Fruit fly (Drosophila melanogaster): ENCODE results near the gene pzg.

The pzg gene

DNA sequence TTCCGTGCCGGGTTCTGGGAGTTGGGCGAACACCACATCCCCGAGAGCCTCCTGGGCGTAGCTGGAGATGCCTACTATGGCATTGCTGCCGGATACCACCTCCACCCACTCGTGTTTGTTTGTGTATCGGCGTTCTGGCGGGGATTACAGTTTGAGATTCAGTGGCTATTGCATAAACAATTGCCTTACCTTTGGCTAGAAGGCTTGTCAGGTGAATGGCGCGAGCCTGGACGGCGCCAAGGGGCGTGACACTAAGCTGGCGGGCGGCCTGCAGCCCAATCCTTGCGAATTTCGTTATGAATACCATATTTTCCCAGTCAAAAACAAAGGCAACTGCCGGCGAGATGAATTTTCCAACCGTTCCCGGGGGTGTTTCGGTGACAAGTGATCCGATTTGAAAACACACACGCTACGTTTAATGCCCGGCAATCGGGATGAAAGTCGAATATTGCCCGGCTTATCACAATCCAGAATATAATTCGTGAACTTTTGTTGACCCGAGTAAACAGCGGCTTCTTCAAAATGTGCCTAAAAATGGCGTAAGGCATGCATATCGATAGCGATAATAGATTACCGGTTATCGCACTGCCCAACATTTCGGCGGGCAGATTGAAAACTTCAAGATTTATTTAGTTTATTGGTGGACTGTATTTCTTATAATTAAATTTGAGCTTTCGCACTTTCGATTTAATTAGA, 4.8 kb upstream of the pzg start, which contains the start of gene ppl:
Gene ppl (minus strand): TSS at position 511 of the 696 bp plus-strand sequence.
- peak in 1 of 2 experiments; percentile 18 for TF ChIP-seq CTCF (optimal IDR thresholded peaks at IDR 0.05)
- TF ChIP-seq CG8478 (optimal IDR thresholded peaks at IDR 0.05), result no peak

DNA sequence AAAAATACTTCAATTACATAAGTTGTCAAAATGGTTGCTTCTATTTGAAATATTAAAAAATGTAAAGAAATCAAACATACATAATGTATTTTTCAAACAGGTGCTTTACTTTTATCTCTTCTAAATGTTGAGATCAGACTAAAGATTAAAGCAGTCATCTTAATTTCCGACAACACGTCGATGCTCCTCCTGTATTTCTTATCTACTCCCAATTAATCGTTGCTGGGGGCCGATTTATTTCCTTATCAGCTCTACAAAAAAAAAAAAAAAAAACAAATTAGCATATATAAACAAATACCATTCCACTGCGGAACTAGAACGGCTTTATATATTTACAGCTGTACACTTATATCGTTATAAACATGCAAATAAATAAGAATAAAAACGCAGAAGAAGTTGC, 4.2 kb upstream of the pzg start:
- TF ChIP-seq CG8478 (optimal IDR thresholded peaks at IDR 0.05) (no peak), CTCF (optimal IDR thresholded peaks at IDR 0.05) (no peak)

DNA sequence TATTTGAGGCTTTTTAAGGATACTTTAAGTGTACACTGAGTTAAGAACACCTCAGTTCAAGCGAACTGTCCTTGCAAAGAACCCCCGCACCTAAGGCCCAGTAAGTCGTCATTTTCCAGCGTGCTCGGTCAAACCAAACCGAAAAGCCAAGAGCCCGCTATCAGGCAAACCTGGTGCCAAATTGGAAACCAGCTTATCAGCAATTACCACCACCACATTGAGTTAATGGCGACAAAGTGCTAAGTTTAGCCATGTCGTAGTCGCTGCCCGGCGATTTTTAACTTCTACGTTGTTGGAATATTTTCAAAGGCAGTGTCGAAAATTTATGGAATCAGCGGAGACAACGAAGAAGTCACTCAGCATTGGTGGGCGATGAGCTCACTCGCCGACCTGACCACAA, 3.2 kb upstream of the pzg start:
- TF ChIP-seq CTCF (optimal IDR thresholded peaks at IDR 0.05) (no peak), CG8478 (optimal IDR thresholded peaks at IDR 0.05) (no peak)

DNA sequence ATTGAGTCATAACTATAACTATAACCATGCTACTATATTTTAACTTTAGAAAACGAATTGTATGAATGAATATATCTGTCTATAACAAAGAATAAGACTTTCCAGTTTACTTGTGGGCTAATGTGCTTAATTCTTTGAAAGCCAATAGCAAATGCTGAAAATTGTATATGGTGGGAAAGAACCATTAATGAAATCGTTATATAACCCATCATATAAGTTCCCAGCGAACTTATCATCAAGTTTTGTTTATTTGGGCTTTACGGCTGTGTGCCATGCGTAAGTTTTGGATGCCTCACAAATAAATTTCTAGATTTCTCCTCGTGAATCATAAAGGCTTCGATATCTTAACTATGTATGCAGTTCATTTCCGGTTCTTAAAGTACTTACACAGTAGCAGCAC, 2.1 kb upstream of the pzg start:
- TF ChIP-seq CTCF (optimal IDR thresholded peaks at IDR 0.05) (no peak), CG8478 (optimal IDR thresholded peaks at IDR 0.05) (no peak)

DNA sequence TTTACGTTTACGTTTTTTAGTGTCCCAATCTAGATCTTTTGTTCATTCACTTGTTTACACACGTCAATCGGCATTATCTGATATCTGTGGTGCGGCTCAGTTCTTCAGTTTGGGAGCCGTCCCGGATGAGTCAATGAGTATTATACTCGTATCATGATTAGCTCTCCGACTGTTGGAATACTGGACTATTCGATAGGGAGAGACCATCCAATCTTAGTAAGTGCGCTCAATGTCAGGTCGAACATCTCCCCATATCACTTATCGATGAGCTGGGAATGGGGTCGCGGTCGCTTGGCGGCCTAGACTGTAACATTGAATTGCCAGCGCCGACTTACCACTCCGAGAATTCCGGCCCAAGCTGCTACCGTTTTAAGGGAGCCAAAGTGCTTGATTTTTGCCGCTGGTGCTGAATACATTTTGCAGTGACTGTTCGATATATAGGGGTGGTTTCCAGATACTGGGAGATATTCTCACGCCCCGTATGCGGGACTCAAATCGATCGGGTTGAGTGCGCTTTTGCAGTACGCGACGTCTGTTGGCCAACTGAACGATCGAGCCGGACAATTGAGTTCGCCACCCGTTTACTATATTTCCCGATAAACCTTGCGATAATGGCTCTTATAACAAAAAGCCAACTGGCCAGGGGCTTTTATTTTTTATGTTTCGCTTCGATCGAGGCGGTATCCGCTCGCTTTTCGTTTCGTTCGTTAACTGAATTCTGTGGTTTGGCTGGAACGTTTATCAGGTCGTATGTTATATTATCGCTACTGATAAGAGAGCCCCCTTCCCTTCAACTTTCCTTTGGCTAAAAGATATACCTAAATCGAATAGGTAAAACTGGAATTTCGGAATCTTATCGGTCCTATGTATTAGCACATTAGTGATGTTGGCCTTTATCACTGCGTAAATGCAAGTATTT, 920 bp upstream of the pzg start:
- TF ChIP-seq CG8478 (optimal IDR thresholded peaks at IDR 0.05) (no peak), CTCF (optimal IDR thresholded peaks at IDR 0.05) (no peak)

DNA sequence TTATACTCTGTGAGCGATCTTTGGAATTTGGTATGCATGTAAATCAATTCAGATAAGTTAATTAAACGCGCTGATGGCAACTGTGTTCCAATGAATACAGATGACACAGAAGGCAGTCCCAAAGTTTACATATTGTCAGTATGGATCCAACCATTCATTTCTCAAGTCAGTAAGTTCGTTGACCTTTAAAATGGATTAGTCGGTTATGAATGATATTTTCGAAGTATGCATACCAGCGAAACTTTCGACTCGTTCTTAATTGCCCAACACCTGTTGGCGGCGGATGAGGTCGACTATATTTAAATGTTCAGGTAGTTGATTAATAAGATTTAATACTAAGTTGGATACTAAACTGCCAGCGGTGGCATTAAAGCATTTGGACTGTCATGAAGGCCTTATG, 4.4 kb downstream of the pzg start:
- no peak for TF ChIP-seq CG8478 (optimal IDR thresholded peaks at IDR 0.05)
- TF ChIP-seq CTCF (optimal IDR thresholded peaks at IDR 0.05), result no peak

DNA sequence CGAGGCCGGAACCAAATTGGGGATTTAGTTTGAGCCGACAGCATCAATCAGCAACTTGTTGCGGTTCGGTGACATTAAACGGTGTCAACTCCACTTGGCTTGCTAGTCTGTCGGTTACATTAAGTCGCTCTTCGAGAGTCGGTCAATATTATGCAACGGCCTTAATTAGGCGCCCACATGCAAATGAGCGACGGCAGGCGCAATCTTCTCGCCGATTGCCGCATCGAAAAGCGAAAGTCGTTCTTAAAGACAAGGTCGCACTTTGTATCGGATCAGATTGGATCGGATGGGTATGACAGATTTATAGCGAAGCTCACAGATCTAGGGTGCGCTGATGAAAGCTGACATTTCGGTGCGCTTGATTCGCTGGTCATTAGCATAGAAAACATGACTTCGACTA, 5.2 kb downstream of the pzg start:
- TF ChIP-seq CTCF (optimal IDR thresholded peaks at IDR 0.05) (no peak), CG8478 (optimal IDR thresholded peaks at IDR 0.05) (no peak)

DNA sequence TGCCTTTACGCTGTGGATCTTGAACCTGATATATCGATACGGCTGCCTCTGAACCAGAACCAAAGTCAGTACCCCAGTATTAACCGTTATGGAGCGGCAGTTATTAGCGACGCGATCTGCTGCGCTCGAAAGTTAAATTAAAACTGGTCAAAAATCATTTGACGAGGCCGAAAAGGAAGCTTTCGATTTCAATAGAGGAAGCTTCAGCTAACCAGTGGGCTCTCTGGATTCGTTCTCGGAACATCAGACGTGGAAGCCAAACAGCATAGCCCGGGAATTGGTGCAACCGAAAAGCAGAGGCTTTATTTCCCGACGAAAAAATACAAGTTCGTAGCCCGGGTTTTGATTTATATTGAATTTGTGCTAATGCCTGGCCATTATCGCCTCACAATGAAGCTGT, 6.8 kb downstream of the pzg start, which contains the start of gene Cpr78Ca:
Gene Cpr78Ca (minus strand): TSS at position 101 of the 400 bp plus-strand sequence.
- no peak for TF ChIP-seq CTCF (optimal IDR thresholded peaks at IDR 0.05)
- TF ChIP-seq CG8478 (optimal IDR thresholded peaks at IDR 0.05), result no peak

DNA sequence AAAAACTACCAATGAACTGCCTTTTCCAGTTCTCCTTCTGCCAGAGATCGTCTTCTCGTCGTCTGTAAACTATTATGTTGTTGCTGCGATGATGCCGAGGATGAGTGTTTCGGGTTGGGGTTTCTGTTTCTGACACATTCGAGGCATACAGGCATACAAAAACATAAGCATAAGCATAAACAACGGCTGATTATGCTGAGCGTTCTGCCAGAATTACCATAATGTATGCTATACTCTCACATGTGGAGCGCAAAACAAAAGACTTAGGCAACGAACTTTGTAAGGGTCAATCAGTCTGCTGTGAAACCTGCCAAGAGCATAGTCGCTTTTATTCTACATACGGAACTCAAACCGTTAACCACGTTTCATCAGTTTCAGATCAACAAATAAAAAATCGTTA, 8.3 kb downstream of the pzg start, which contains the start of gene Cpr78Cb:
Gene Cpr78Cb (plus strand): TSS at position 291 of the 400 bp plus-strand sequence.
- TF ChIP-seq CG8478 (optimal IDR thresholded peaks at IDR 0.05) (no peak), CTCF (optimal IDR thresholded peaks at IDR 0.05) (no peak)

DNA sequence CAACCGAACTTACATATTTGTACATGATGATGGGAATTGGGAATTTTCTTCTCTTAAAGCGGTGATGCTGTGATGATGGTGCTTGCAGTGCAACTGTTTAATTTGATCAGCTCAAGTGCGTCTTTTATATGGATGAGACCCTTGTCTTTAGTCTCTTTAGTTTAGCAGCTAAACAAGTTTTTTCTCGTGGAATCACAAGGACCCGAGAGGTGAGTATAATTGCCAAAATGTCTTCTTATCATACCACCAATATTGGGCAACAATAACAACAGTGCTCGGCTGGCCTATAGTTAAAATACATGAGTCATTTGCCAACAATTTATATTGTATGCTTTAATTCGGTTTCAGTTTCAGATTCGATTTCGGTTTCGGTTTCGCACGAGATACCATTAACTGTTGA, 11.8 kb downstream of the pzg start, which contains the start of gene Edg78E:
Gene Edg78E (minus strand): TSS at position 101 of the 400 bp plus-strand sequence.
- TF ChIP-seq CTCF (optimal IDR thresholded peaks at IDR 0.05), result no peak
- no peak for TF ChIP-seq CG8478 (optimal IDR thresholded peaks at IDR 0.05)

DNA sequence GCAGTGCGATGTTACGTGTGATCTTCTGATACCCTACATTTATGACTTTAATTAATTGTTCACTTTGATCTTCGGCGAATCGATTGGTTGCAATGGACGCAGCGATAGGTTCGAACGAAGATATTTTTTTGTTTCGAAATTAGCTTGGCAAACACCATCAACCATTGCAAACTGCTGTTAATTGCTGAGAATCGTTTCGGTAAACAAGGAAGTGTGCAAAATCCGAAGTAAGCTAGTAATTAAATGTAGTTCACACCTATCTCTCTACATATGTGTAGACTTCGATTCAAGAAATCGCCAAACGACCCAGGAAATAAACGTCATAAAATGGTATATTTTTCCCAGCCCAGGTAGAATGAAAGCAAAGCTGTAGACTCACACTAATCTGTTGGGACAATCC, 12.5 kb downstream of the pzg start, which contains the start of gene CG43702:
Gene CG43702 (plus strand): TSS at position 301 of the 400 bp plus-strand sequence.
- TF ChIP-seq CG8478 (optimal IDR thresholded peaks at IDR 0.05), result no peak
- no peak for TF ChIP-seq CTCF (optimal IDR thresholded peaks at IDR 0.05)

DNA sequence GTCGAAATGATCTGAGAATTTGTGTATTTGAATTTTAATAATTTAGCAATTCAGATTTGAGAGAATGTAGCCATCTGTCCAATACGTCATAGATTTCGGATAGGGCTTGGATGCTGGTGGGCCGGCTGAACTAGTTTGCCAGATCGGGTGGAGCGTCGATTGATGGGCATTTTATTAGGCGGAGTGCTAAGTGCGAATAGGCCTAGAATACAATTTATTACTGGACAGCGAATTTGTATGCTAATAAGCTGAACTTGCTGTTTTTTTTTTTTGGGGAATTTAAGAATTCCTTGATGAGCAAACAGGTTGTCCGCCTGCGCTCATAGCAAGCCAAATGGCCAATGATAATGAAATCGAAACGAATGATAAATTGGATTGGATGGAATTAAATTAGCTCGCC, 13.3 kb downstream of the pzg start:
- no peak for TF ChIP-seq CG8478 (optimal IDR thresholded peaks at IDR 0.05)
- no peak for TF ChIP-seq CTCF (optimal IDR thresholded peaks at IDR 0.05)

DNA sequence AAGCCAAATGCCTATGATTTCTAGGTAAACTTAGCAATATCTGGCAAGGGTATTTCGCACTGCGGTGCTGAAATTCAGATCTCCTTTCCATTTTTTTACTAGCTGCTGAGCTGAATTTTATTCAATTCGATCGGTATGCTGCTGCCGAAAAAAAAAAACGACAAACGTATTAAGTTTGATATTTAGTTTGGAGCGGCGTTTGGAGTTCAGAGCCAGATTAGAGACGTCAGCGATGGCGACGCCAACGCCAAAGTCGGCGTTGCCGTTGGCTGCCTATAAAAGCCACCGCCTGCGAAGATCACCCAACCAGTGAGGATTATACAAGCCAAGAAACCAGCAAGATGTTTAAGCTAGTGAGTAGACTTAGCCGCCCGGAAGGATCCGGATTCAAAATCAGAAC, 14.4 kb downstream of the pzg start, which contains the start of gene Cpr78Cc:
Gene Cpr78Cc (plus strand): TSS at position 301 of the 400 bp plus-strand sequence.
- TF ChIP-seq CG8478 (optimal IDR thresholded peaks at IDR 0.05), result no peak
- TF ChIP-seq CTCF (optimal IDR thresholded peaks at IDR 0.05), result no peak

DNA sequence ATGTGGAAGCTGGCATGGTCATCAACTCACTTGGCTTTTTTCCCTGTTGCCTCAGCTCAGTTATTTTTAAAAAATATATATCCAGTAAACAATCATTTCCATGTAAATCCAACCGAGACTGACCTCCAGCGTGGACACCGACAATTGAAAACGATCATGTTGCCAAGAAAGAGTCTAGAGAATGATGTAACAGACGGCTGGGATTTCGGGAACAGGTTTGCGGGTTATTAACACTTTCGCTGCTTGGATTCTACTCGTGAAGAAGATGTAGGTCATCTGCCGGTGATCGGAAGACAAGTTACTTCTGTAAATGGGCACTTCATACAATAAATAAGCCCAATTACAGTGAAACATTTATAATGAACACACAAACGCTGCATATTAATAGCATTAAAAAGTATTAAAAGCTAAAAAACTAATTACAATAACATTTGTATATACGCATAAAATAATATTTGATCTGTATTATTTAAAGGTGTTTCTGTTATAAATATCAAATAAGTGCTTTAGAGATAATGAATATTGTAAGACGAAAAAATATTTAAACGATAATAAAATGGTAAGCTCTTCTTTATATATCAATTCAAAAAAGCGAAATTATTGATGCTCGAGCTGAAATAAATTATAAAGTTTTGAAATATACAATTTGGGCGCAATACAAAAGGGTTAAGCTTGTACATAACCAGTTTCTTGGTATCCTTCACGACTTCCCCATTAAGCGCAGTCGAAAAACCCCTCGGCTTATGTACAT, 16.0 kb downstream of the pzg start:
- TF ChIP-seq CG8478 (optimal IDR thresholded peaks at IDR 0.05) (no peak), CTCF (optimal IDR thresholded peaks at IDR 0.05) (no peak)

DNA sequence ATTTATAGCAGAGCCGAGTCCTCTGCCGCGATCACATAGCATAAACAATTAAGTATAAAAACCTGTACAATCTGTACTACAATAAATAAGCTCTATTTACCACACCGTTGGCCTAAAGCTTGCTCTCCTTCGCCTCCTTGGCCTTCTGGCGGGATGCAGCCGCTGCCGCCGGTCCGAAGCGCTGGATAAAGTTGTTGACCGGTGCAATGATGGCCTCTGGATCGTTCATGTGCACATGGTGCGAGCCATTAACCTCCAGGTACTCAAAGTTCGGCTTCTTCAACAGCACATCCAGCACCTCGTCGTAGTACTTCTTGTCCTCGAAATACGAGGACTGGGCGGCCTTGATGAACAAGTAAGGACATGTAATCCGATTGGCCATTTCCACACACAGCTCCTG, 16.6 kb downstream of the pzg start:
- TF ChIP-seq CTCF (optimal IDR thresholded peaks at IDR 0.05) (no peak), CG8478 (optimal IDR thresholded peaks at IDR 0.05) (no peak)

All from S2 (cell line).